Fruit fly (Drosophila melanogaster): ENCODE results near the gene Blos2.
A peak's percentile ranks its signal among the peaks of the same experiment; 100 is the strongest.

Blos2 gene

dm6 chr3L:11051271-11051670, 10.1 kb upstream of the Blos2 start, which contains the start of gene CG43693:
Gene CG43693 (minus strand): TSS chr3L:11051371.
- no peak for TF ChIP-seq noc (tag; optimal IDR thresholded peaks at IDR 0.05)

- no peak for TF ChIP-seq noc (tag; optimal IDR thresholded peaks at IDR 0.05)
These were observed 8.6 kb upstream of the Blos2 start for dm6 chr3L:11052760-11053259.

dm6 chr3L:11053843-11054242, 7.5 kb upstream of the Blos2 start, which contains the start of gene CG7888:
Gene CG7888 (plus strand): TSS chr3L:11054035.
- no peak for TF ChIP-seq noc (tag; optimal IDR thresholded peaks at IDR 0.05)

- TF ChIP-seq noc (tag; optimal IDR thresholded peaks at IDR 0.05): no peak
These were observed 1.1 kb downstream of the Blos2 start, which contains the start of gene CG32069 for dm6 chr3L:11062441-11062840. Gene CG32069 (minus strand): TSS chr3L:11062614.

- peak; percentile 79 for TF ChIP-seq noc (tag; optimal IDR thresholded peaks at IDR 0.05)
These were observed 3.3 kb downstream of the Blos2 start, which contains the start of the genes CG32075, CG45101 and SuUR for dm6 chr3L:11064689-11065088. Gene CG32075 (minus strand): TSS chr3L:11064941. Gene CG45101 (plus strand): TSS chr3L:11064991. Gene SuUR (plus strand): TSS chr3L:11064991.

dm6 chr3L:11065850-11066249, 4.5 kb downstream of the Blos2 start:
- no peak for TF ChIP-seq noc (tag; optimal IDR thresholded peaks at IDR 0.05)

dm6 chr3L:11069764-11070163, 8.4 kb downstream of the Blos2 start, which contains the start of gene CG6310:
Gene CG6310 (minus strand): TSS chr3L:11069864.
- no peak for TF ChIP-seq noc (tag; optimal IDR thresholded peaks at IDR 0.05)

dm6 chr3L:11070372-11070854, 9.0 kb downstream of the Blos2 start, which contains the start of gene Mocs1:
Gene Mocs1 (plus strand): TSS chr3L:11070526.
- TF ChIP-seq noc (tag; optimal IDR thresholded peaks at IDR 0.05): peak; percentile 67

dm6 chr3L:11071057-11071456, 9.7 kb downstream of the Blos2 start:
- no peak for TF ChIP-seq noc (tag; optimal IDR thresholded peaks at IDR 0.05)

- no peak for TF ChIP-seq noc (tag; optimal IDR thresholded peaks at IDR 0.05)
These were observed 12.9 kb downstream of the Blos2 start, which contains the start of the genes Pfdn2 and Noc1 for dm6 chr3L:11074043-11074853. Gene Pfdn2 (minus strand): TSS chr3L:11074388. Gene Noc1 (plus strand): TSS chr3L:11074769.

- TF ChIP-seq noc (tag; optimal IDR thresholded peaks at IDR 0.05): no peak
These were observed 22.2 kb downstream of the Blos2 start for dm6 chr3L:11083605-11084004.

- peak; percentile 93 for TF ChIP-seq noc (tag; optimal IDR thresholded peaks at IDR 0.05)
These were observed 23.3 kb downstream of the Blos2 start for dm6 chr3L:11084557-11085231.

- no peak for TF ChIP-seq noc (tag; optimal IDR thresholded peaks at IDR 0.05)
These were observed 24.4 kb downstream of the Blos2 start for dm6 chr3L:11085810-11086209.

dm6 chr3L:11089805-11090440, 28.6 kb downstream of the Blos2 start:
- TF ChIP-seq noc (tag; optimal IDR thresholded peaks at IDR 0.05): peak; percentile 81

- peak; percentile 1 for TF ChIP-seq noc (tag; optimal IDR thresholded peaks at IDR 0.05)
These were observed 30.7 kb downstream of the Blos2 start for dm6 chr3L:11091943-11092609.

Measured in whole organism, larva.